Worm (Caenorhabditis elegans) whole organism, early embryonic: Measurements from ENCODE around the gene snb-6.

Source experiments
- aly-1 ChIP-seq: sonication (generic microtip); optimal IDR thresholded peaks from 2 replicates; lab custom pipeline; 2016; ENCODE audit warnings: missing genetic modification characterization, missing compliant biosample characterization
- ama-1 ChIP-seq: fragments of 150-350 bp; optimal IDR thresholded peaks from 2 replicates; lab custom pipeline; 2014
- ceh-13 ChIP-seq: fragments of 200-800 bp; sonication (Bioruptor generic); optimal IDR thresholded peaks from 2 replicates; lab custom pipeline; 2018; ENCODE audit warnings: mild to moderate bottlenecking, missing genetic modification characterization, missing compliant biosample characterization
- flt-1 ChIP-seq: fragments of 200-800 bp; sonication (Bioruptor generic); IDR thresholded peaks from 2 replicates; pipeline ENCODE4 v1.3.6; 2022; ENCODE audit warnings: missing genetic modification characterization, missing compliant biosample characterization
- hnd-1 ChIP-seq: sonication (generic microtip); optimal IDR thresholded peaks from 2 replicates; lab custom pipeline; 2016; ENCODE audit warnings: missing genetic modification characterization, missing compliant biosample characterization
- tra-4 ChIP-seq: sonication (generic microtip); optimal IDR thresholded peaks from 2 replicates; lab custom pipeline; 2017; ENCODE audit warnings: missing genetic modification characterization, missing compliant biosample characterization

ce11 chrII:8839025-8839424 lies 20.5 kb downstream of the snb-6 start, which contains the start of gene F46C5.7:
- no peak for TF ChIP-seq ama-1 (lab: Kevin White, UChicago)
- no peak for TF ChIP-seq flt-1
- no peak for TF ChIP-seq ceh-13 (GFP tag; lab: Kevin White, UChicago)
- TF ChIP-seq aly-1: no peak
- no peak for TF ChIP-seq tra-4
- no peak for TF ChIP-seq hnd-1 (tag; lab: Kevin White, UChicago)
